Fruit fly (Drosophila melanogaster) whole organism, embryonic: Measurements from ENCODE around the gene Cad99C.

Source experiments
- Asciz ChIP-seq: fragments of 200-800 bp; sonication (Bioruptor generic); optimal IDR thresholded peaks from 2 replicates; lab custom pipeline; 2017; ENCODE audit warnings: missing biosample characterization, mild to moderate bottlenecking, missing genetic modification characterization, missing genetic modification reagents
- Atf6 ChIP-seq: fragments of 200-800 bp; sonication (Bioruptor generic); IDR thresholded peaks from 2 replicates; pipeline ENCODE4 v1.3.6; 2022; ENCODE audit warnings: missing biosample characterization, missing genetic modification characterization
- CG10366 ChIP-seq: fragments of 200-800 bp; sonication (Bioruptor generic); IDR thresholded peaks from 2 replicates; pipeline ENCODE4 v1.3.6; 2022; ENCODE audit warnings: missing biosample characterization, missing genetic modification characterization
- CG10462 ChIP-seq: fragments of 200-800 bp; sonication (Bioruptor generic); optimal IDR thresholded peaks from 2 replicates; lab custom pipeline; 2016; ENCODE audit warnings: missing biosample characterization, missing genetic modification characterization
- CG10979 ChIP-seq: fragments of 200-800 bp; sonication (Bioruptor generic); optimal IDR thresholded peaks from 2 replicates; lab custom pipeline; 2018; ENCODE audit warnings: missing biosample characterization, mild to moderate bottlenecking, missing genetic modification characterization, moderate library complexity
- CG11247 ChIP-seq: fragments of 200-800 bp; sonication (Bioruptor generic); IDR thresholded peaks from 2 replicates; pipeline ENCODE4 v1.3.6; 2022; ENCODE audit warnings: missing biosample characterization, missing genetic modification characterization
- CG11504 ChIP-seq: fragments of 200-800 bp; sonication (Bioruptor generic); optimal IDR thresholded peaks from 3 replicates; lab custom pipeline; 2019; ENCODE audit warnings: missing biosample characterization, mild to moderate bottlenecking, missing genetic modification characterization, moderate library complexity
- CG11696 ChIP-seq: fragments of 200-800 bp; sonication (Bioruptor generic); IDR thresholded peaks from 2 replicates; pipeline ENCODE4 v1.3.6; 2022; ENCODE audit warnings: missing biosample characterization, missing genetic modification characterization
- CG12769 ChIP-seq: fragments of 200-800 bp; sonication (Bioruptor generic); optimal IDR thresholded peaks from 2 replicates; lab custom pipeline; 2019; ENCODE audit warnings: missing biosample characterization, mild to moderate bottlenecking, missing genetic modification characterization, moderate library complexity
- CG17359 ChIP-seq: fragments of 200-800 bp; sonication (Bioruptor generic); optimal IDR thresholded peaks from 3 replicates; lab custom pipeline; 2018; ENCODE audit warnings: missing biosample characterization, mild to moderate bottlenecking, missing genetic modification characterization, moderate library complexity
- CG17829 ChIP-seq: fragments of 200-800 bp; optimal IDR thresholded peaks from 2 replicates; lab custom pipeline; 2019; ENCODE audit warnings: missing biosample characterization, mild to moderate bottlenecking, missing genetic modification characterization, moderate library complexity
- CG18599 ChIP-seq: fragments of 200-800 bp; sonication (Bioruptor generic); optimal IDR thresholded peaks from 3 replicates; lab custom pipeline; 2017; ENCODE audit warnings: missing biosample characterization, missing genetic modification characterization, mild to moderate bottlenecking, moderate library complexity, missing genetic modification reagents
- CG2889 ChIP-seq: fragments of 200-800 bp; sonication (Bioruptor generic); IDR thresholded peaks from 3 replicates; pipeline ENCODE4 v1.3.6; 2022; ENCODE audit warnings: missing biosample characterization, missing genetic modification characterization
- CG33557 ChIP-seq: fragments of 200-800 bp; sonication (Bioruptor generic); optimal IDR thresholded peaks from 2 replicates; lab custom pipeline; 2019; ENCODE audit warnings: missing biosample characterization, mild to moderate bottlenecking, missing genetic modification characterization, moderate library complexity
- CG4617 ChIP-seq: fragments of 200-800 bp; sonication (Bioruptor generic); optimal IDR thresholded peaks from 3 replicates; lab custom pipeline; 2016; ENCODE audit warnings: missing biosample characterization, missing genetic modification characterization, borderline replicate concordance
- CG4854 ChIP-seq: fragments of 200-800 bp; sonication (Bioruptor generic); optimal IDR thresholded peaks from 2 replicates; lab custom pipeline; 2016; ENCODE audit warnings: missing biosample characterization, missing genetic modification characterization, inconsistent platforms
- CG6813 ChIP-seq: fragments of 200-800 bp; sonication (Bioruptor generic); optimal IDR thresholded peaks from 2 replicates; lab custom pipeline; 2017; ENCODE audit warnings: missing biosample characterization, missing genetic modification characterization, mild to moderate bottlenecking, moderate library complexity, missing genetic modification reagents
- CG7271 ChIP-seq: fragments of 200-800 bp; sonication (Bioruptor generic); optimal IDR thresholded peaks from 2 replicates; lab custom pipeline; 2018; ENCODE audit warnings: missing biosample characterization, mild to moderate bottlenecking, missing genetic modification characterization, moderate library complexity
- D ChIP-seq, 2 experiments: fragments of 200-800 bp in 1 of 2; fragments of >200 bp in 1 of 2; sonication (Bioruptor generic) in 1 of 2; optimal IDR thresholded peaks; 2 replicates in 1 of 2; 3 replicates in 1 of 2; lab custom pipeline; 2017; ENCODE audit warnings: mild to moderate bottlenecking in 1 of 2, missing biosample characterization in 1 of 2, missing genetic modification characterization in 1 of 2, missing genetic modification reagents in 1 of 2
- Dad ChIP-seq: fragments of 200-800 bp; sonication (Bioruptor generic); optimal IDR thresholded peaks from 3 replicates; lab custom pipeline; 2016; ENCODE audit warnings: missing biosample characterization, missing genetic modification characterization
- Dll ChIP-seq: fragments of 200-800 bp; sonication (Bioruptor generic); IDR thresholded peaks from 4 replicates; pipeline ENCODE4 v1.3.6; 2022; ENCODE audit warnings: missing biosample characterization, missing genetic modification characterization; ENCODE audit not compliant: partially characterized antibody
- Hr51 ChIP-seq, 2 experiments: fragments of 200-800 bp; sonication (Bioruptor generic); optimal IDR thresholded peaks; 2 replicates in 1 of 2; 3 replicates in 1 of 2; lab custom pipeline; 2016 to 2018; ENCODE audit warnings: missing biosample characterization in 2 of 2, missing genetic modification characterization in 2 of 2, mild to moderate bottlenecking in 1 of 2, moderate library complexity in 1 of 2
- Lpt ChIP-seq: fragments of >200 bp; optimal IDR thresholded peaks from 2 replicates; lab custom pipeline; 2018; ENCODE audit warnings: missing biosample characterization, missing genetic modification characterization
- MTF-1 ChIP-seq: fragments of 200-800 bp; sonication (Bioruptor generic); optimal IDR thresholded peaks from 2 replicates; lab custom pipeline; 2018; ENCODE audit warnings: missing biosample characterization, mild to moderate bottlenecking, missing genetic modification characterization, borderline replicate concordance
- Med ChIP-seq: fragments of 200-800 bp; sonication (Bioruptor generic); peaks from one replicate; lab custom pipeline; 2016; ENCODE audit warnings: missing biosample characterization, missing genetic modification characterization, mild to moderate bottlenecking, inconsistent platforms, moderate library complexity
- Mes4 ChIP-seq: fragments of 200-800 bp; sonication (Bioruptor generic); optimal IDR thresholded peaks from 2 replicates; lab custom pipeline; 2016; ENCODE audit warnings: missing biosample characterization, missing genetic modification characterization
- Nf-YB ChIP-seq: fragments of 200-800 bp; sonication (Bioruptor generic); optimal IDR thresholded peaks from 3 replicates; lab custom pipeline; 2019; ENCODE audit warnings: missing biosample characterization, mild to moderate bottlenecking, missing genetic modification characterization, moderate library complexity
- Scr ChIP-seq: fragments of 200-800 bp; sonication (Bioruptor generic); IDR thresholded peaks from 2 replicates; pipeline ENCODE4 v1.3.6; 2022; ENCODE audit warnings: missing biosample characterization, missing genetic modification characterization; ENCODE audit not compliant: partially characterized antibody
- Sry-δ ChIP-seq: fragments of 200-800 bp; sonication (Bioruptor generic); optimal IDR thresholded peaks from 2 replicates; lab custom pipeline; 2016; ENCODE audit warnings: missing biosample characterization, missing genetic modification characterization
- Trl ChIP-seq, 3 experiments: fragments of >200 bp in 2 of 3; fragments of 200-800 bp in 1 of 3; sonication (Bioruptor generic) in 1 of 3; optimal IDR thresholded peaks; 2 replicates in 1 of 3; 3 replicates in 2 of 3; lab custom pipeline; 2016 to 2017; ENCODE audit warnings: missing biosample characterization in 1 of 3, missing genetic modification characterization in 1 of 3
- cato ChIP-seq: fragments of 200-800 bp; sonication (Bioruptor generic); optimal IDR thresholded peaks from 2 replicates; lab custom pipeline; 2016; ENCODE audit warnings: missing biosample characterization, missing genetic modification characterization, borderline replicate concordance
- da ChIP-seq: fragments of 200-800 bp; sonication (Bioruptor generic); optimal IDR thresholded peaks from 2 replicates; lab custom pipeline; 2016; ENCODE audit warnings: missing biosample characterization, missing genetic modification characterization
- danr ChIP-seq: fragments of 200-800 bp; sonication (Bioruptor generic); IDR thresholded peaks from 2 replicates; pipeline ENCODE4 v1.3.6; 2022; ENCODE audit warnings: missing biosample characterization, missing genetic modification characterization
- fd96Cb ChIP-seq: fragments of 200-800 bp; sonication (Bioruptor generic); optimal IDR thresholded peaks from 2 replicates; lab custom pipeline; 2018; ENCODE audit warnings: missing biosample characterization, mild to moderate bottlenecking, missing genetic modification characterization, moderate library complexity
- gro ChIP-seq: fragments of 200-800 bp; sonication (Bioruptor generic); optimal IDR thresholded peaks from 2 replicates; lab custom pipeline; 2016; ENCODE audit warnings: missing biosample characterization, missing genetic modification characterization
- h ChIP-seq: fragments of >200 bp; optimal IDR thresholded peaks from 2 replicates; lab custom pipeline; 2017
- ham ChIP-seq: fragments of 200-800 bp; sonication (Bioruptor generic); IDR thresholded peaks from 2 replicates; pipeline ENCODE4 v1.3.6; 2022; ENCODE audit warnings: missing biosample characterization, missing genetic modification characterization
- inv ChIP-seq: fragments of 200-800 bp; sonication (Bioruptor generic); IDR thresholded peaks from 2 replicates; pipeline ENCODE4 v1.3.6; 2022; ENCODE audit warnings: missing biosample characterization, missing genetic modification characterization; ENCODE audit not compliant: partially characterized antibody
- lov ChIP-seq, 2 experiments: fragments of 200-800 bp in 1 of 2; fragments of >200 bp in 1 of 2; sonication (Bioruptor generic) in 1 of 2; IDR thresholded peaks in 1 of 2; optimal IDR thresholded peaks in 1 of 2; 2 replicates in 1 of 2; 3 replicates in 1 of 2; pipeline versions ENCODE4 v1.3.6 to Lab custom; 2017 to 2022; ENCODE audit warnings: missing biosample characterization in 1 of 2, missing genetic modification characterization in 1 of 2
- luna ChIP-seq: fragments of 200-800 bp; sonication (Bioruptor generic); optimal IDR thresholded peaks from 2 replicates; lab custom pipeline; 2016; ENCODE audit warnings: missing biosample characterization, missing genetic modification characterization
- mld ChIP-seq: fragments of 200-800 bp; sonication (Bioruptor generic); IDR thresholded peaks from 3 replicates; pipeline ENCODE4 v1.3.6; 2022; ENCODE audit warnings: missing biosample characterization, missing genetic modification characterization; ENCODE audit not compliant: partially characterized antibody
- sc ChIP-seq, 3 experiments: fragments of >200 bp in 2 of 3; fragments of 200-800 bp in 1 of 3; sonication (Bioruptor generic) in 1 of 3; optimal IDR thresholded peaks; 2 replicates in 2 of 3; 3 replicates in 1 of 3; lab custom pipeline; 2017; ENCODE audit warnings: mild to moderate bottlenecking in 1 of 3, missing biosample characterization in 1 of 3, missing genetic modification characterization in 1 of 3, missing genetic modification reagents in 1 of 3
- shn ChIP-seq: fragments of 200-800 bp; sonication (Bioruptor generic); optimal IDR thresholded peaks from 3 replicates; lab custom pipeline; 2016; ENCODE audit warnings: missing biosample characterization, missing genetic modification characterization
- so ChIP-seq: fragments of 200-800 bp; sonication (Bioruptor generic); IDR thresholded peaks from 3 replicates; pipeline ENCODE4 v1.3.6; 2022; ENCODE audit warnings: missing biosample characterization, missing genetic modification characterization
- trh ChIP-seq: fragments of 200-800 bp; sonication (Bioruptor generic); optimal IDR thresholded peaks from 2 replicates; lab custom pipeline; 2016; ENCODE audit warnings: missing biosample characterization, missing genetic modification characterization
- unc-4 ChIP-seq: fragments of 200-800 bp; sonication (Bioruptor generic); IDR thresholded peaks from 2 replicates; pipeline ENCODE4 v1.3.6; 2022; ENCODE audit warnings: missing biosample characterization, missing genetic modification characterization; ENCODE audit not compliant: partially characterized antibody

Gene Cad99C

DNA sequence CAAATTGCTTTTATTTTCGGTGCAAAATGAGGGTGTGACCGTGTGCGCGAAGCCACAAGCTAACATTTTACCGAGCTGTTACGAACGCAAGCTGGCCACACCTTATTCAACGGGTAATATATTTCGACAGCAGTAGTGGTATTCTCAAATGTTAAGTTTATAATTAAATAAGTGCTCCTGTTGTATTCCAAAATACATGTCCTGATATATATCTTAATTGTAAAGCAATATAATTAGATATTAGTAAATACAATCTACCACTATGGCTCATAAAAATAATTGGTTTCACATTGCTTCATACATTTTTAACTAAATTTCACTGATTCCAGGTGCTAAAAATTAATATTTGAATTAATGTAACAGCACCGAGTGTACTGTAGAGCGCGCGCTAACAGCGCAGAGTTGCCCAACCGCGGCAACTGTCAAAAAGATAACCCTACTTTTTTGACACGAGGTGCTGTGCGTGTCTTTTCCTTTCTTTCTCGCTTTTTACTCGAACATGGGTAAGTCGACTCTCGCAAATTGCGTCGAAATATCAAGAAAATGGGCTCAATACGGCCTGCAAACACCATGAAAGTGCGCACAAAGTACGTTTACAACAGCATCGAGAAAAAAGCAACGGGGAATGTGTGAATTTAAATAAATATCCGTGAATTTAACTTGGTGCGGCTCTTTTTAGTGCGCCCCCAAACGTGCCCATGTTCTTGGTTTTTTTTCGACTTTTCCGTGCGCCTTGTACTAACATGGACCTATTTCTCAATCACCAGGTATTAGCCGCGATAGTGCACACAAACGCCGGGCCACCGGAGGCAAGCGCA, 20.2 kb downstream of the Cad99C start, which contains the start of the genes CG15514 and RpS8 (continued):
- peak; percentile 80 for TF ChIP-seq CG11504 (tag; lab: Kevin White, UChicago)
- peak; percentile 31; the same call in 1 of the 2 replicates for TF ChIP-seq CG10366 (GFP tag; lab: Robert Waterston, UW)
- no peak for TF ChIP-seq h
- peak; percentile 65 for TF ChIP-seq MTF-1 (GFP tag; lab: Kevin White, UChicago)
- TF ChIP-seq CG4854 (GFP tag; lab: Kevin White, UChicago): peak; percentile 24
- TF ChIP-seq CG11696 (GFP tag; lab: Robert Waterston, UW): no peak
- TF ChIP-seq Scr (GFP tag; lab: Robert Waterston, UW): no peak
- no peak for TF ChIP-seq Sry-δ
- no peak for TF ChIP-seq luna (GFP tag; lab: Kevin White, UChicago)
- TF ChIP-seq Med (GFP tag; lab: Kevin White, UChicago): peak; percentile 90
- 0 out of 2 replicates have a peak, but pooled peaks have one; percentile 28 for TF ChIP-seq CG11247 (GFP tag; lab: Robert Waterston, UW)
- peak; percentile 24 for TF ChIP-seq CG10462 (GFP tag; lab: Kevin White, UChicago)
- peak; percentile 57 for TF ChIP-seq CG17359 (tag; lab: Kevin White, UChicago)
- TF ChIP-seq D (optimal IDR thresholded peaks at IDR 0.05; lab: Kevin White, UChicago): no peak
- peak; percentile 29 for TF ChIP-seq D (GFP tag; optimal IDR thresholded peaks at IDR 0.05; lab: Kevin White, UChicago)
- no peak for TF ChIP-seq Trl (optimal IDR thresholded peaks at IDR 0.05; lab: Kevin White, UChicago)
- peak; percentile 41 for TF ChIP-seq Trl (GFP tag; optimal IDR thresholded peaks at IDR 0.05; lab: Kevin White, UChicago)
- TF ChIP-seq Dad (GFP tag; lab: Kevin White, UChicago): peak; percentile 11
- peak; percentile 49 for TF ChIP-seq CG10979
- peak; percentile 55 for TF ChIP-seq CG4617 (GFP tag; lab: Kevin White, UChicago)
- no peak for TF ChIP-seq cato (GFP tag; lab: Kevin White, UChicago)
- TF ChIP-seq Nf-YB (GFP tag; lab: Kevin White, UChicago): peak; percentile 30
- TF ChIP-seq inv: no peak
- TF ChIP-seq CG6813 (GFP tag; lab: Kevin White, UChicago): peak; percentile 49
- no peak for TF ChIP-seq CG2889
- no peak for TF ChIP-seq CG33557 (GFP tag; lab: Kevin White, UChicago)
- peak; percentile 63 for TF ChIP-seq CG17829 (tag; lab: Kevin White, UChicago)
- TF ChIP-seq CG7271 (tag; lab: Kevin White, UChicago): peak; percentile 2
- no peak for TF ChIP-seq Dll (GFP tag; lab: Robert Waterston, UW)
- TF ChIP-seq Mes4 (GFP tag; lab: Kevin White, UChicago): peak; percentile 78
- peak; percentile 65 for TF ChIP-seq Atf6 (GFP tag; lab: Robert Waterston, UW)
- no peak for TF ChIP-seq gro (GFP tag; lab: Kevin White, UChicago)
- no peak for TF ChIP-seq CG12769
- no peak for TF ChIP-seq shn (GFP tag; lab: Kevin White, UChicago)
- no peak for TF ChIP-seq Lpt (GFP tag; lab: Kevin White, UChicago)
- peak; percentile 41 for TF ChIP-seq da (GFP tag; lab: Kevin White, UChicago)
- TF ChIP-seq ham (GFP tag; lab: Robert Waterston, UW): no peak
- no peak for TF ChIP-seq trh
- TF ChIP-seq lov (optimal IDR thresholded peaks at IDR 0.05; lab: Kevin White, UChicago): no peak
- no peak for TF ChIP-seq lov (GFP tag; IDR thresholded peaks at IDR 0.05; lab: Robert Waterston, UW)
- TF ChIP-seq danr (GFP tag; lab: Robert Waterston, UW): no peak
- no peak for TF ChIP-seq sc (optimal IDR thresholded peaks at IDR 0.05; lab: Kevin White, UChicago)
- peak; percentile 17 for TF ChIP-seq sc (GFP tag; optimal IDR thresholded peaks at IDR 0.05; lab: Kevin White, UChicago)
- peak; percentile 81 for TF ChIP-seq CG18599 (GFP tag; lab: Kevin White, UChicago)
- no peak for TF ChIP-seq Hr51 (GFP tag; optimal IDR thresholded peaks at IDR 0.05; lab: Kevin White, UChicago)
- TF ChIP-seq so (GFP tag; lab: Robert Waterston, UW): peak; percentile 74
- no peak for TF ChIP-seq unc-4 (GFP tag; lab: Robert Waterston, UW)
- TF ChIP-seq Asciz: peak; percentile 56
- TF ChIP-seq fd96Cb (tag; lab: Kevin White, UChicago): peak; percentile 42
- TF ChIP-seq mld (GFP tag; lab: Robert Waterston, UW): no peak
